Worm (Caenorhabditis elegans) whole organism, L1 larva: ENCODE data around the gene W05E10.1.

ENCODE experiments used
- C04F5.9 ChIP-seq: sonication (generic microtip); optimal IDR thresholded peaks from 2 replicates; lab custom pipeline; 2016; ENCODE audit warnings: missing genetic modification characterization, missing compliant biosample characterization
- C16A3.4 ChIP-seq: fragments of 150-350 bp; optimal IDR thresholded peaks from 2 replicates; lab custom pipeline; 2014; ENCODE audit warnings: missing biosample characterization, missing genetic modification characterization
- C34B4.2 ChIP-seq: sonication (generic microtip); optimal IDR thresholded peaks from 2 replicates; lab custom pipeline; 2017; ENCODE audit warnings: mild to moderate bottlenecking, missing genetic modification characterization, missing compliant biosample characterization
- F16B12.6 ChIP-seq: fragments of 150-350 bp; optimal IDR thresholded peaks from 2 replicates; lab custom pipeline; 2014; ENCODE audit warnings: missing biosample characterization, missing genetic modification characterization
- alr-1 ChIP-seq: fragments of 200-800 bp; sonication (Bioruptor generic); optimal IDR thresholded peaks from 2 replicates; lab custom pipeline; 2018; ENCODE audit warnings: borderline replicate concordance, mild to moderate bottlenecking, missing genetic modification characterization, missing compliant biosample characterization
- aly-2 ChIP-seq: fragments of 150-350 bp; optimal IDR thresholded peaks from 2 replicates; lab custom pipeline; 2014; ENCODE audit warnings: missing biosample characterization, missing genetic modification characterization
- blmp-1 ChIP-seq: fragments of 150-350 bp; optimal IDR thresholded peaks from 2 replicates; lab custom pipeline; 2014; ENCODE audit warnings: missing biosample characterization, missing genetic modification characterization
- ceh-63 ChIP-seq: fragments of 200-800 bp; sonication (Bioruptor generic); optimal IDR thresholded peaks from 2 replicates; lab custom pipeline; 2018; ENCODE audit warnings: mild to moderate bottlenecking, missing genetic modification characterization, missing compliant biosample characterization
- dpl-1 ChIP-seq, 3 experiments: fragments of 150-350 bp in 2 of 3; sonication (generic microtip) in 1 of 3; optimal IDR thresholded peaks; 2 replicates each; lab custom pipeline; 2014 to 2017; ENCODE audit warnings: missing biosample characterization in 3 of 3, missing genetic modification characterization in 3 of 3, missing genetic modification reagents in 3 of 3
- efl-1 ChIP-seq, 4 experiments: fragments of 150-350 bp; optimal IDR thresholded peaks in 3 of 4; peaks in 1 of 4; 1 replicate in 1 of 4; 2 replicates in 3 of 4; lab custom pipeline; 2014; ENCODE audit warnings: missing biosample characterization in 2 of 4, missing genetic modification characterization in 2 of 4, missing genetic modification reagents in 2 of 4
- efl-3 ChIP-seq: fragments of 200-800 bp; sonication (Bioruptor generic); optimal IDR thresholded peaks from 2 replicates; lab custom pipeline; 2018; ENCODE audit warnings: mild to moderate bottlenecking, missing genetic modification characterization, missing compliant biosample characterization
- elt-2 ChIP-seq: sonication (generic microtip); optimal IDR thresholded peaks from 2 replicates; lab custom pipeline; 2016; ENCODE audit warnings: missing genetic modification characterization, mild to moderate bottlenecking, inconsistent platforms, missing compliant biosample characterization, missing genetic modification reagents
- elt-3 ChIP-seq, 6 experiments: fragments of 150-350 bp in 1 of 6; sonication (generic microtip); optimal IDR thresholded peaks; 2 replicates each; lab custom pipeline; 2017 to 2018; ENCODE audit warnings: missing biosample characterization in 6 of 6, missing genetic modification characterization in 6 of 6, inconsistent platforms in 1 of 6
- fkh-8 ChIP-seq: sonication (generic microtip); optimal IDR thresholded peaks from 2 replicates; lab custom pipeline; 2016; ENCODE audit warnings: mild to moderate bottlenecking, missing genetic modification characterization, missing compliant biosample characterization
- irx-1 ChIP-seq: sonication (generic microtip); optimal IDR thresholded peaks from 2 replicates; lab custom pipeline; 2016; ENCODE audit warnings: missing genetic modification characterization, missing compliant biosample characterization
- lin-14 ChIP-seq: fragments of 200-800 bp; sonication (Bioruptor generic); optimal IDR thresholded peaks from 2 replicates; lab custom pipeline; 2018; ENCODE audit warnings: mild to moderate bottlenecking, missing genetic modification characterization, moderate library complexity, missing compliant biosample characterization
- lin-15B ChIP-seq: fragments of 150-350 bp; sonication (generic microtip); optimal IDR thresholded peaks from 3 replicates; lab custom pipeline; 2014; ENCODE audit warnings: missing biosample characterization, missing genetic modification characterization
- lin-35 ChIP-seq, 2 experiments: fragments of 150-350 bp; optimal IDR thresholded peaks; 2 replicates each; lab custom pipeline; 2014; ENCODE audit warnings: missing biosample characterization in 2 of 2, missing genetic modification characterization in 2 of 2, missing genetic modification reagents in 2 of 2
- lin-39 ChIP-seq: fragments of 150-350 bp; optimal IDR thresholded peaks from 2 replicates; lab custom pipeline; 2014; ENCODE audit warnings: missing biosample characterization, missing genetic modification reagents, missing genetic modification characterization
- lir-3 ChIP-seq: sonication (generic microtip); optimal IDR thresholded peaks from 2 replicates; lab custom pipeline; 2016; ENCODE audit warnings: mild to moderate bottlenecking, missing genetic modification characterization, moderate library complexity, missing compliant biosample characterization; ENCODE audit not compliant: poor library complexity
- mab-9 ChIP-seq: fragments of 200-800 bp; sonication (Bioruptor generic); IDR thresholded peaks from 2 replicates; pipeline ENCODE4 v1.3.6; 2022; ENCODE audit warnings: missing genetic modification reagents, missing genetic modification characterization, missing compliant biosample characterization
- nhr-12 ChIP-seq: sonication (generic microtip); optimal IDR thresholded peaks from 2 replicates; lab custom pipeline; 2017; ENCODE audit warnings: missing biosample characterization, missing genetic modification characterization
- nhr-19 ChIP-seq: fragments of 200-800 bp; sonication (Bioruptor generic); conservative IDR thresholded peaks from 2 replicates; pipeline ENCODE4 v1.3.6; 2022; ENCODE audit warnings: missing genetic modification characterization, missing compliant biosample characterization
- nhr-20 ChIP-seq: sonication (generic microtip); optimal IDR thresholded peaks from 2 replicates; lab custom pipeline; 2016; ENCODE audit warnings: mild to moderate bottlenecking, missing genetic modification characterization, missing compliant biosample characterization
- nhr-237 ChIP-seq: fragments of 150-350 bp; optimal IDR thresholded peaks from 2 replicates; lab custom pipeline; 2014; ENCODE audit warnings: missing biosample characterization, missing genetic modification characterization
- nhr-28 ChIP-seq: fragments of 150-350 bp; optimal IDR thresholded peaks from 2 replicates; lab custom pipeline; 2014; ENCODE audit warnings: missing biosample characterization, missing genetic modification characterization
- nhr-47 ChIP-seq: sonication (generic microtip); optimal IDR thresholded peaks from 2 replicates; lab custom pipeline; 2016; ENCODE audit warnings: mild to moderate bottlenecking, missing genetic modification characterization, moderate library complexity, missing compliant biosample characterization
- nhr-71 ChIP-seq: sonication (generic microtip); optimal IDR thresholded peaks from 2 replicates; lab custom pipeline; 2016; ENCODE audit warnings: mild to moderate bottlenecking, missing genetic modification characterization, moderate library complexity, missing compliant biosample characterization
- nhr-77 ChIP-seq: fragments of 150-350 bp; optimal IDR thresholded peaks from 2 replicates; lab custom pipeline; 2014; ENCODE audit warnings: missing biosample characterization, missing genetic modification characterization
- nhr-84 ChIP-seq: sonication (generic microtip); optimal IDR thresholded peaks from 2 replicates; lab custom pipeline; 2017; ENCODE audit warnings: missing biosample characterization, missing genetic modification characterization
- nhr-85 ChIP-seq: sonication (generic microtip); peaks from one replicate; lab custom pipeline; 2016; ENCODE audit warnings: missing genetic modification characterization, inconsistent platforms, missing compliant biosample characterization
- nhr-90 ChIP-seq: sonication (generic microtip); optimal IDR thresholded peaks from 2 replicates; lab custom pipeline; 2016; ENCODE audit warnings: mild to moderate bottlenecking, missing genetic modification characterization, missing compliant biosample characterization; ENCODE audit not compliant: poor library complexity
- rnt-1 ChIP-seq: sonication (generic microtip); optimal IDR thresholded peaks from 2 replicates; lab custom pipeline; 2016; ENCODE audit warnings: mild to moderate bottlenecking, missing genetic modification characterization, moderate library complexity, missing compliant biosample characterization
- snu-23 ChIP-seq: sonication (generic microtip); optimal IDR thresholded peaks from 2 replicates; lab custom pipeline; 2016; ENCODE audit warnings: missing genetic modification characterization, missing compliant biosample characterization
- unc-130 ChIP-seq: fragments of 150-350 bp; optimal IDR thresholded peaks from 2 replicates; lab custom pipeline; 2017; ENCODE audit warnings: missing biosample characterization, missing genetic modification characterization, inconsistent platforms
- unc-62 ChIP-seq: fragments of 150-350 bp; optimal IDR thresholded peaks from 2 replicates; lab custom pipeline; 2014; ENCODE audit warnings: missing biosample characterization, missing genetic modification reagents, missing genetic modification characterization
- unc-98 ChIP-seq: fragments of 200-800 bp; sonication (Bioruptor generic); IDR thresholded peaks from 2 replicates; pipeline ENCODE4 v1.3.6; 2022; ENCODE audit warnings: missing genetic modification characterization, missing compliant biosample characterization
- xbp-1 ChIP-seq: sonication (generic microtip); optimal IDR thresholded peaks from 2 replicates; lab custom pipeline; 2016; ENCODE audit warnings: missing genetic modification characterization, missing compliant biosample characterization
- ztf-4 ChIP-seq: fragments of 150-350 bp; optimal IDR thresholded peaks from 2 replicates; lab custom pipeline; 2014; ENCODE audit warnings: missing biosample characterization, missing genetic modification characterization

The W05E10.1 gene

ce11 chrV:11691553-11691952, at the start of gene W05E10.1:
W05E10.1 (minus strand) TSS chrV:11691691.
- TF ChIP-seq efl-1 (optimal IDR thresholded peaks at IDR 0.05; lab: Kevin White, UChicago), result no peak
- TF ChIP-seq efl-1 (GFP tag; optimal IDR thresholded peaks at IDR 0.05 in 1 of 2; lab: Kevin White, UChicago), result peak in 1 of 2 experiments; percentile 53
- no peak for TF ChIP-seq nhr-28 (tag; lab: Kevin White, UChicago)
- TF ChIP-seq elt-2, result peak; percentile 55

- TF ChIP-seq blmp-1 (tag; lab: Kevin White, UChicago), result peak; percentile 96
- TF ChIP-seq efl-3, result no peak
Measured at ce11 chrV:11741078-11741477, 49.6 kb upstream of the W05E10.1 start.

ce11 chrV:11739820-11740219, 48.3 kb upstream of the W05E10.1 start, which contains the start of gene T04F3.1:
T04F3.1 (plus strand) TSS chrV:11740065.
- TF ChIP-seq elt-3 (tag; optimal IDR thresholded peaks at IDR 0.05; lab: Kevin White, UChicago) (peak in 5 of 6 experiments; percentile 16 to 73 (median 67)), lin-14 (GFP tag; lab: Kevin White, UChicago) (peak; percentile 44), blmp-1 (tag; lab: Kevin White, UChicago) (peak; percentile 77), efl-1 (optimal IDR thresholded peaks at IDR 0.05; lab: Kevin White, UChicago) (no peak), efl-1 (GFP tag; optimal IDR thresholded peaks at IDR 0.05 in 1 of 2; lab: Kevin White, UChicago) (peak in 1 of 2 experiments; percentile 43), nhr-20 (tag; lab: Kevin White, UChicago) (peak; percentile 8), aly-2 (tag; lab: Kevin White, UChicago) (no peak), C34B4.2 (tag; lab: Kevin White, UChicago) (no peak)

ce11 chrV:11737333-11737732, 45.8 kb upstream of the W05E10.1 start:
- TF ChIP-seq C16A3.4 (tag; lab: Kevin White, UChicago) (no peak), blmp-1 (tag; lab: Kevin White, UChicago) (peak; percentile 1)
- TF ChIP-seq, all 84 proteins: peak for 1

- TF ChIP-seq snu-23 (GFP tag; lab: Kevin White, UChicago) (no peak), nhr-12 (tag; lab: Kevin White, UChicago) (no peak), C04F5.9 (tag; lab: Kevin White, UChicago) (no peak), blmp-1 (tag; lab: Kevin White, UChicago) (no peak), elt-2 (no peak), lin-39 (tag; lab: Kevin White, UChicago) (no peak), unc-62 (GFP tag; lab: Kevin White, UChicago) (no peak)
- TF ChIP-seq, all 84 proteins: peak for 0
Measured at ce11 chrV:11736896-11737295, 45.4 kb upstream of the W05E10.1 start, which contains the start of gene spe-42. spe-42 (minus strand) TSS chrV:11736996.

ce11 chrV:11733460-11733859, 42.0 kb upstream of the W05E10.1 start, which contains the start of gene npp-22:
npp-22 (minus strand) TSS chrV:11733472.
- no peak for TF ChIP-seq unc-98 (GFP tag; lab: Robert Waterston, UW)
- no peak for TF ChIP-seq ztf-4 (tag; lab: Kevin White, UChicago)
- peak; percentile 65 for TF ChIP-seq rnt-1 (tag; lab: Kevin White, UChicago)
- TF ChIP-seq nhr-19, result peak; percentile 68
- peak; percentile 56 for TF ChIP-seq nhr-90
- TF ChIP-seq nhr-85 (tag; lab: Kevin White, UChicago), result peak; percentile 65
- TF ChIP-seq mab-9 (GFP tag; lab: Robert Waterston, UW), result no peak
- no peak for TF ChIP-seq nhr-237 (tag; lab: Kevin White, UChicago)
- no peak for TF ChIP-seq lir-3
- TF ChIP-seq alr-1 (tag; lab: Kevin White, UChicago), result no peak
- TF ChIP-seq unc-130, result peak; percentile 80
- peak; percentile 64 for TF ChIP-seq blmp-1 (tag; lab: Kevin White, UChicago)
- TF ChIP-seq dpl-1 (GFP tag; optimal IDR thresholded peaks at IDR 0.05; lab: Kevin White, UChicago), result peak; percentile 93 to 95 (median 94)
- peak; percentile 94 to 97 for TF ChIP-seq lin-35 (GFP tag; optimal IDR thresholded peaks at IDR 0.05; lab: Kevin White, UChicago)
- TF ChIP-seq irx-1 (tag; lab: Kevin White, UChicago), result no peak
- TF ChIP-seq efl-1 (optimal IDR thresholded peaks at IDR 0.05; lab: Kevin White, UChicago), result peak; percentile 96 to 99
- TF ChIP-seq efl-1 (GFP tag; optimal IDR thresholded peaks at IDR 0.05 in 1 of 2; lab: Kevin White, UChicago), result peak; percentile 96 to 100
- peak; percentile 72 for TF ChIP-seq nhr-71 (tag; lab: Kevin White, UChicago)
- no peak for TF ChIP-seq ceh-63
- TF ChIP-seq fkh-8 (tag; lab: Kevin White, UChicago), result no peak
- TF ChIP-seq F16B12.6 (tag; lab: Kevin White, UChicago), result peak; percentile 30
- peak in 1 of 6 experiments; percentile 49 for TF ChIP-seq elt-3 (tag; optimal IDR thresholded peaks at IDR 0.05; lab: Kevin White, UChicago)
- TF ChIP-seq nhr-12 (tag; lab: Kevin White, UChicago), result no peak
- TF ChIP-seq nhr-77 (tag; lab: Kevin White, UChicago), result peak; percentile 22
- peak; percentile 65 for TF ChIP-seq xbp-1 (tag; lab: Kevin White, UChicago)
- TF ChIP-seq lin-15B (tag; lab: Kevin White, UChicago), result peak; percentile 77
- peak; percentile 68 for TF ChIP-seq nhr-47 (tag; lab: Kevin White, UChicago)
- no peak for TF ChIP-seq efl-3
- no peak for TF ChIP-seq nhr-84
